Fruit fly (Drosophila melanogaster): ENCODE measurements around the gene CG3902.

DNA sequence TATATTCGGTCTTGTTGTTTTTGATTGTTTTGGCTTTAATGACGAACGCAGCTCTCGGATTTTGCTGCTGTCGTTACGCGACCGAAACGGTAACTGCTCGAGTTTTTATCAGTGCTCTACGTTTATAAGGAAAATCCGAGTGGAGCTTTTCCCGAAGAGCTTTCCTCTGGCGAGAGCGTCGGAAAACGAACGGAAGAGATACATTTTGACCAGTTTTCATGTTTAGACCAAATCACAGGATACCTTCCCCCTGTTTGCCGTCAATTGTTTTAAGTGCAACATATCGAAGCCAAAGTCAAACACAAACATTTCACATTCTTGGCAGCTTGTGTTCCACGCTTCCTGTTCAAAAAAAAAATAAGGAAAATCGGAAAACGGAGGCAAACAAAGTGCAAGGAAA, 47.8 kb upstream of the CG3902 start, which contains the start of gene CG32204:
- TF ChIP-seq cic (GFP tag; optimal IDR thresholded peaks at IDR 0.05) (no peak), CG33017 (tag; optimal IDR thresholded peaks at IDR 0.05) (no peak), Mnt (GFP tag; optimal IDR thresholded peaks at IDR 0.05) (no peak), CG7101 (tag; optimal IDR thresholded peaks at IDR 0.05) (no peak), CG5204 (GFP tag; optimal IDR thresholded peaks at IDR 0.05) (no peak), CG12768 (GFP tag; optimal IDR thresholded peaks at IDR 0.05) (no peak), CG11617 (GFP tag; optimal IDR thresholded peaks at IDR 0.05) (no peak), CG14711 (tag; optimal IDR thresholded peaks at IDR 0.05) (no peak), tj (GFP tag; optimal IDR thresholded peaks at IDR 0.05) (no peak), kay (GFP tag; ENCODE audit: borderline replicate concordance) (no peak), bab1 (GFP tag; optimal IDR thresholded peaks at IDR 0.05) (no peak), cnc (optimal IDR thresholded peaks at IDR 0.05) (no peak), toe (GFP tag; optimal IDR thresholded peaks at IDR 0.05) (no peak)
